Worm (Caenorhabditis elegans) whole organism, mixed stage, embryonic: ENCODE data around the gene F22E5.6.
"Not testable (repeated sequence)": the region's sequence is repeated elsewhere in the genome, so short reads cannot be mapped to it uniquely, and the experiment has no call there.

Experiments used
- M03D4.4 ChIP-seq: sonication (generic microtip); optimal IDR thresholded peaks from 2 replicates; lab custom pipeline; 2017; ENCODE audit warnings: mild to moderate bottlenecking, missing genetic modification characterization, missing compliant biosample characterization
- bed-3 ChIP-seq: fragments of 200-800 bp; sonication (Bioruptor generic); optimal IDR thresholded peaks from 3 replicates; lab custom pipeline; 2018; ENCODE audit warnings: mild to moderate bottlenecking, missing genetic modification characterization, moderate library complexity, missing compliant biosample characterization
- blmp-1 ChIP-seq: fragments of 150-350 bp; optimal IDR thresholded peaks from 2 replicates; lab custom pipeline; 2014; ENCODE audit warnings: missing biosample characterization, missing genetic modification characterization
- ceh-39 ChIP-seq: fragments of 150-350 bp; optimal IDR thresholded peaks from 2 replicates; lab custom pipeline; 2014; ENCODE audit warnings: missing biosample characterization, missing genetic modification characterization
- ceh-43 ChIP-seq: fragments of 200-800 bp; sonication (Bioruptor generic); optimal IDR thresholded peaks from 2 replicates; lab custom pipeline; 2018; ENCODE audit warnings: mild to moderate bottlenecking, missing genetic modification characterization, moderate library complexity, missing compliant biosample characterization
- ceh-83 ChIP-seq: fragments of 200-800 bp; sonication (Bioruptor generic); optimal IDR thresholded peaks from 2 replicates; lab custom pipeline; 2018; ENCODE audit warnings: mild to moderate bottlenecking, missing genetic modification characterization, missing compliant biosample characterization
- ces-1 ChIP-seq: fragments of 150-350 bp; optimal IDR thresholded peaks from 2 replicates; lab custom pipeline; 2014; ENCODE audit warnings: missing biosample characterization, missing genetic modification reagents, missing genetic modification characterization
- elt-1 ChIP-seq: sonication (generic microtip); optimal IDR thresholded peaks from 2 replicates; lab custom pipeline; 2017; ENCODE audit warnings: missing genetic modification characterization, mild to moderate bottlenecking, missing compliant biosample characterization, antibody characterized with exemption, moderate library complexity, borderline replicate concordance; ENCODE audit not compliant: insufficient read depth
- flh-1 ChIP-seq: fragments of 200-800 bp; sonication (Bioruptor generic); optimal IDR thresholded peaks from 2 replicates; lab custom pipeline; 2018; ENCODE audit warnings: mild to moderate bottlenecking, missing genetic modification characterization, moderate library complexity, missing compliant biosample characterization
- ham-2 ChIP-seq: fragments of 200-800 bp; sonication (Bioruptor generic); optimal IDR thresholded peaks from 2 replicates; lab custom pipeline; 2018; ENCODE audit warnings: mild to moderate bottlenecking, missing genetic modification characterization, missing compliant biosample characterization
- hlh-1 ChIP-seq: fragments of 150-350 bp; optimal IDR thresholded peaks from 2 replicates; lab custom pipeline; 2014; ENCODE audit warnings: missing biosample characterization, missing genetic modification reagents, missing genetic modification characterization
- lin-32 ChIP-seq: fragments of 200-800 bp; sonication (Bioruptor generic); optimal IDR thresholded peaks from 2 replicates; lab custom pipeline; 2018; ENCODE audit warnings: mild to moderate bottlenecking, missing genetic modification characterization, missing compliant biosample characterization
- lsy-2 ChIP-seq: fragments of 150-350 bp; optimal IDR thresholded peaks from 2 replicates; lab custom pipeline; 2014; ENCODE audit warnings: missing biosample characterization, missing genetic modification characterization
- mab-5 ChIP-seq: fragments of 150-350 bp; optimal IDR thresholded peaks from 2 replicates; lab custom pipeline; 2014; ENCODE audit warnings: missing biosample characterization, missing genetic modification characterization
- mep-1 ChIP-seq: fragments of 150-350 bp; optimal IDR thresholded peaks from 2 replicates; lab custom pipeline; 2017; ENCODE audit warnings: missing biosample characterization, missing genetic modification reagents, missing genetic modification characterization, inconsistent platforms
- nhr-12 ChIP-seq: fragments of 150-350 bp; optimal IDR thresholded peaks from 2 replicates; lab custom pipeline; 2014; ENCODE audit warnings: missing biosample characterization, missing genetic modification characterization
- nhr-2 ChIP-seq: fragments of 150-350 bp; optimal IDR thresholded peaks from 2 replicates; lab custom pipeline; 2014; ENCODE audit warnings: missing biosample characterization, missing genetic modification characterization
- nhr-28 ChIP-seq: fragments of 150-350 bp; optimal IDR thresholded peaks from 2 replicates; lab custom pipeline; 2014; ENCODE audit warnings: missing biosample characterization, missing genetic modification characterization
- nhr-76 ChIP-seq: sonication (generic microtip); optimal IDR thresholded peaks from 2 replicates; lab custom pipeline; 2017; ENCODE audit warnings: missing biosample characterization, missing genetic modification characterization
- pha-4 ChIP-seq: fragments of 150-350 bp; optimal IDR thresholded peaks from 2 replicates; lab custom pipeline; 2018; ENCODE audit warnings: missing biosample characterization, missing genetic modification reagents, missing genetic modification characterization
- sem-2 ChIP-seq: fragments of 200-800 bp; sonication (Bioruptor generic); optimal IDR thresholded peaks from 2 replicates; lab custom pipeline; 2018; ENCODE audit warnings: mild to moderate bottlenecking, missing genetic modification characterization, missing compliant biosample characterization
- snpc-4 ChIP-seq: fragments of 150-350 bp; optimal IDR thresholded peaks from 2 replicates; lab custom pipeline; 2014; ENCODE audit warnings: missing biosample characterization, missing genetic modification characterization
- sptf-1 ChIP-seq: sonication (generic microtip); optimal IDR thresholded peaks from 2 replicates; lab custom pipeline; 2017; ENCODE audit warnings: mild to moderate bottlenecking, missing genetic modification characterization, moderate library complexity, missing compliant biosample characterization
- tbx-8 ChIP-seq: fragments of 200-800 bp; sonication (Bioruptor generic); optimal IDR thresholded peaks from 2 replicates; lab custom pipeline; 2018; ENCODE audit warnings: mild to moderate bottlenecking, missing genetic modification characterization, moderate library complexity, missing compliant biosample characterization
- unc-39 ChIP-seq: fragments of 150-350 bp; optimal IDR thresholded peaks from 2 replicates; lab custom pipeline; 2014; ENCODE audit warnings: missing biosample characterization, missing genetic modification characterization
- unc-62 ChIP-seq: fragments of 150-350 bp; optimal IDR thresholded peaks from 2 replicates; lab custom pipeline; 2014; ENCODE audit warnings: missing biosample characterization, missing genetic modification reagents, missing genetic modification characterization
- zip-8 ChIP-seq: fragments of 150-350 bp; optimal IDR thresholded peaks from 2 replicates; lab custom pipeline; 2014; ENCODE audit warnings: missing biosample characterization, missing genetic modification characterization
- ztf-11 ChIP-seq: fragments of 150-350 bp; optimal IDR thresholded peaks from 2 replicates; lab custom pipeline; 2014; ENCODE audit warnings: missing biosample characterization, missing genetic modification characterization

F22E5.6 gene

ce11 chrII:2673534-2673933 is 23.9 kb downstream of the F22E5.6 start, which contains the start of the genes F22E5.20 and F22E5.1:
Gene F22E5.20 (minus strand): TSS chrII:2673634.
Gene F22E5.1 (plus strand): TSS chrII:2673775.
- not testable (repeated sequence) for TF ChIP-seq ces-1; ztf-11 (tag; lab: Kevin White, UChicago); lsy-2 (tag; lab: Kevin White, UChicago)

- TF ChIP-seq ham-2 (GFP tag; lab: Kevin White, UChicago) (no peak), M03D4.4 (no peak), tbx-8 (GFP tag; lab: Kevin White, UChicago) (no peak), nhr-28 (no peak), snpc-4 (tag; lab: Kevin White, UChicago) (no peak), ceh-43 (GFP tag; lab: Kevin White, UChicago) (no peak), bed-3 (GFP tag; lab: Kevin White, UChicago) (no peak), blmp-1 (tag; lab: Kevin White, UChicago) (no peak), sem-2 (no peak), ztf-11 (tag; lab: Kevin White, UChicago) (no peak), hlh-1 (tag; lab: Kevin White, UChicago) (no peak), lsy-2 (tag; lab: Kevin White, UChicago) (no peak)
Measured at ce11 chrII:2677534-2678168, 28.0 kb downstream of the F22E5.6 start, which contains the start of gene F22E5.17. Gene F22E5.17 (plus strand): TSS chrII:2678041.

DNA sequence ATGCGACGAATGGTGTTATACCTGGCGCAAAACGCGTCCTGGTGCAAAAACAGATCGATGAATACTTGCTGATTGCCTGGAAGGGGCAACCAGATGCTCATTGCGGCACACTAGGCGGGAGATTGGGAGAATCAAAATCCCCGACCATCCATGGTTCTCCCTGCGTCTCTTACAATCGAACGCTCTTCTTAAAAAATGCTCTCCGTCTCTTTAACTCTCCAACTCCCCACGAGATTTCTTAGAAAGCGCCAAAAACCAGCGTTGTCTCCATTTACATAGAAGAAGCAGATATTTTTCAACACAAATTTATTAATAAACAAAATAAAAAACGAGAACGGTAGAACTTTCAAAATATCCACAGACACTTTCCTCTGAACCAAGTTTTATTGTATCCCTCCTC is 31.5 kb downstream of the F22E5.6 start, which contains the start of gene F34D6.1:
F34D6.1 (minus strand) TSS at position 101 of the 400 bp plus-strand sequence.
- TF ChIP-seq unc-62 (no peak), ceh-39 (no peak), ces-1 (no peak), nhr-28 (no peak), mab-5 (tag; lab: Kevin White, UChicago) (no peak), snpc-4 (tag; lab: Kevin White, UChicago) (no peak), tbx-8 (GFP tag; lab: Kevin White, UChicago) (no peak), M03D4.4 (no peak), ceh-83 (GFP tag; lab: Kevin White, UChicago) (no peak), nhr-12 (tag; lab: Kevin White, UChicago) (no peak), hlh-1 (tag; lab: Kevin White, UChicago) (no peak), unc-39 (tag; lab: Kevin White, UChicago) (no peak), flh-1 (GFP tag; lab: Kevin White, UChicago) (no peak), nhr-2 (tag; lab: Kevin White, UChicago) (no peak), sptf-1 (tag; lab: Kevin White, UChicago) (no peak), mep-1 (tag; lab: Kevin White, UChicago) (no peak)

DNA sequence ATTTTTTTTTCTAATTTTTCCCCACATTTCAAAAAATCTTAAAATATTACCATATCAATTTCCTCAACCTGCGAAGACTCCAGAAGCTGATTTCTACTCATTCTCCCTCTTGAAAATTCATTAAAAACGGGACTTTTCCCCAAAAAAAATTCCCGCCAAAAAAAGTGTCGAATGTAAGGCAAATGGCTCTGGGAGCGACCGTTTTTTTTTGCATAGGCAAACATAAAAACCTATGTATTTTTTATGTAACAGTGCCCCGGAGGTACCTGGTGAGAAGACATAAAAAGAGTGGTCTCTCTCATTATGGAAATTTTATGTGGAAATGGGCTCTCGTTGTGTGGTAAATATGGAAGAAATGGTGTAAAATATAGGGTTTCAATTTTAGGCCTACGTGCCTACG is 34.6 kb downstream of the F22E5.6 start, which contains the start of gene ceh-87:
ceh-87 (minus strand) TSS at position 101 of the 400 bp plus-strand sequence.
- TF ChIP-seq snpc-4 (tag; lab: Kevin White, UChicago) (no peak), ceh-39 (no peak), sptf-1 (tag; lab: Kevin White, UChicago) (no peak), nhr-76 (tag; lab: Kevin White, UChicago) (no peak), elt-1 (no peak), blmp-1 (tag; lab: Kevin White, UChicago) (no peak), unc-62 (no peak), lsy-2 (tag; lab: Kevin White, UChicago) (no peak), nhr-28 (no peak), pha-4 (tag; lab: Kevin White, UChicago) (no peak), ceh-43 (GFP tag; lab: Kevin White, UChicago) (no peak)

DNA sequence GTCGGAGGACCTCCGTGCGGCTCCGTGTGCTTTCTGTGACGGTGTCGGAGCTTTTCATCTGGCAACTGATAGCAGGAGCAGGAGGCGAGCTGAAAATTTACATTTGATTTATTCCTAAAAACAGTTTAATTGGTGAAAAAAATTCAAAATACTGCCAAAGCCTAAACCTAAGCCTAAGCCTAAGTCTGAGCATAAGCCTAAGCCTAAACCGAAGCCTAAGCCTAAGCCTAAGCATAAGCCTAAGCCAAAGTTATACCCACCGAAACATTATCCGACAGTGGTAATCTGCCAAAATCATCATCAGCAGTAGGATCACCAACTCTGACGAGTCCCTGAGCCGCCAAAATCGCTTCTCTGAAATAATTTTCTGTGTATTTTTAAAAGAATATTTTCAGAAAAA is 35.1 kb downstream of the F22E5.6 start:
- TF ChIP-seq zip-8 (no peak), nhr-28 (no peak), sptf-1 (tag; lab: Kevin White, UChicago) (no peak), sem-2 (no peak), nhr-76 (tag; lab: Kevin White, UChicago) (no peak), lin-32 (GFP tag; lab: Kevin White, UChicago) (no peak), elt-1 (no peak), unc-39 (tag; lab: Kevin White, UChicago) (no peak), mab-5 (tag; lab: Kevin White, UChicago) (no peak)
